Worm (Caenorhabditis elegans) whole organism, young adult: ENCODE data around the gene hmit-1.1.

Source experiments
- ama-1 ChIP-seq, 3 experiments: fragments of 150-350 bp in 1 of 3; sonication (generic microtip) in 2 of 3; optimal IDR thresholded peaks; 2 replicates each; lab custom pipeline; 2014 to 2018; ENCODE audit warnings: missing biosample characterization in 2 of 3, missing genetic modification characterization in 2 of 3, missing genetic modification reagents in 2 of 3
- chd-7 ChIP-seq: sonication (generic microtip); optimal IDR thresholded peaks from 2 replicates; lab custom pipeline; 2016; ENCODE audit warnings: mild to moderate bottlenecking, missing genetic modification characterization, moderate library complexity, missing compliant biosample characterization
- hmg-20 ChIP-seq: fragments of 200-800 bp; sonication (Bioruptor generic); IDR thresholded peaks from 2 replicates; pipeline ENCODE4 v1.3.6; 2022; ENCODE audit warnings: missing genetic modification reagents, missing genetic modification characterization, missing compliant biosample characterization
- madf-10 ChIP-seq: sonication (generic microtip); optimal IDR thresholded peaks from 2 replicates; lab custom pipeline; 2016; ENCODE audit warnings: mild to moderate bottlenecking, missing genetic modification characterization, missing compliant biosample characterization
- rcor-1 ChIP-seq: fragments of 200-800 bp; sonication (Bioruptor generic); IDR thresholded peaks from 2 replicates; pipeline ENCODE4 v1.3.6; 2022; ENCODE audit warnings: missing genetic modification reagents, missing genetic modification characterization, missing compliant biosample characterization
- sptf-2 ChIP-seq: fragments of 200-800 bp; sonication (Bioruptor generic); optimal IDR thresholded peaks from 2 replicates; lab custom pipeline; 2018; ENCODE audit warnings: mild to moderate bottlenecking, missing genetic modification characterization, missing compliant biosample characterization

DNA sequence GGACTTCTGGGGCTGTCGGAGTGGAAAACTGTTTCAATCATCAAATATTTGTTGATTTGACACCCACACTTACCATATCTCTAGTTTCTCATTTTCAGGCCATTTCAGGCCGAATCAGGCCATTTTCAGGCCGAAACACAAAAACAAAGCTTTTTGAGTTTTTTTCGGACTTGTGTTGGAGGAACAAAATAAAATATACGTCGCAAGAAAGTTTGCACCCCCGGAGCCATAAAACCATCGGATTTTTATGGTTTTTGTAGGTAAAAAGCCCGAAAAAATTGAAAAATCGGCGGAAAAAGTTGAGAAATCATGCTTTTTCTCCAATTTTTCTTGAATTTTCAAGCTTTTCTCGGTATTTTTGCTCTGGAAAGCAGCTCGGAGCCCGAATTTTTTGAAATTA lies 8.0 kb upstream of the hmit-1.1 start, which contains the start of gene Y51A2D.1:
- TF ChIP-seq ama-1 (optimal IDR thresholded peaks at IDR 0.05; lab: Kevin White, UChicago) = no peak
- TF ChIP-seq ama-1 (GFP tag; optimal IDR thresholded peaks at IDR 0.05; lab: Kevin White, UChicago) = no peak
- no peak for TF ChIP-seq hmg-20 (GFP tag; lab: Robert Waterston, UW)
- TF ChIP-seq sptf-2 (GFP tag; lab: Kevin White, UChicago) = no peak
- TF ChIP-seq madf-10 (tag; lab: Kevin White, UChicago) = no peak
- TF ChIP-seq chd-7 (tag; lab: Kevin White, UChicago) = no peak
- no peak for TF ChIP-seq rcor-1 (GFP tag; lab: Robert Waterston, UW)
